Fruit fly (Drosophila melanogaster) whole organism, embryonic: Measurements from ENCODE around the gene unc-119.

Experiments used
- CG11085 ChIP-seq: fragments of 200-800 bp; sonication (Bioruptor generic); IDR thresholded peaks from 2 replicates; pipeline ENCODE4 v1.3.6; 2022; ENCODE audit warnings: missing biosample characterization, missing genetic modification characterization
- CG11696 ChIP-seq: fragments of 200-800 bp; sonication (Bioruptor generic); IDR thresholded peaks from 2 replicates; pipeline ENCODE4 v1.3.6; 2022; ENCODE audit warnings: missing biosample characterization, missing genetic modification characterization
- CG13894 ChIP-seq: fragments of 200-800 bp; sonication (Bioruptor generic); optimal IDR thresholded peaks from 3 replicates; lab custom pipeline; 2018; ENCODE audit warnings: missing biosample characterization, mild to moderate bottlenecking, missing genetic modification characterization, moderate library complexity
- CG15073 ChIP-seq: fragments of 200-800 bp; sonication (Bioruptor generic); optimal IDR thresholded peaks from 2 replicates; lab custom pipeline; 2016; ENCODE audit warnings: missing biosample characterization, missing genetic modification characterization
- CG1603 ChIP-seq: fragments of 200-800 bp; sonication (Bioruptor generic); optimal IDR thresholded peaks from 2 replicates; lab custom pipeline; 2019; ENCODE audit warnings: missing biosample characterization, mild to moderate bottlenecking, missing genetic modification characterization, moderate library complexity
- CG1792 ChIP-seq: fragments of 200-800 bp; sonication (Bioruptor generic); optimal IDR thresholded peaks from 2 replicates; lab custom pipeline; 2016; ENCODE audit warnings: missing biosample characterization, missing genetic modification characterization
- CG2129 ChIP-seq: fragments of 200-800 bp; sonication (Bioruptor generic); IDR thresholded peaks from 2 replicates; pipeline ENCODE4 v1.3.6; 2022; ENCODE audit warnings: missing biosample characterization, missing genetic modification characterization; ENCODE audit not compliant: partially characterized antibody
- CG32532 ChIP-seq: fragments of 200-800 bp; sonication (Bioruptor generic); IDR thresholded peaks from 2 replicates; pipeline ENCODE4 v1.3.6; 2022; ENCODE audit warnings: missing biosample characterization, missing genetic modification characterization
- CG32767 ChIP-seq: fragments of 200-800 bp; sonication (Bioruptor generic); IDR thresholded peaks from 2 replicates; pipeline ENCODE4 v1.3.6; 2022; ENCODE audit warnings: missing biosample characterization, missing genetic modification characterization
- CG3281 ChIP-seq: fragments of 200-800 bp; sonication (Bioruptor generic); optimal IDR thresholded peaks from 3 replicates; lab custom pipeline; 2017; ENCODE audit warnings: missing biosample characterization, mild to moderate bottlenecking, missing genetic modification characterization
- CG3847 ChIP-seq: fragments of 200-800 bp; sonication (Bioruptor generic); IDR thresholded peaks from 2 replicates; pipeline ENCODE4 v1.3.6; 2022; ENCODE audit warnings: missing biosample characterization, missing genetic modification characterization
- CG6765 ChIP-seq: fragments of 200-800 bp; sonication (Bioruptor generic); optimal IDR thresholded peaks from 3 replicates; lab custom pipeline; 2017; ENCODE audit warnings: missing biosample characterization, mild to moderate bottlenecking, missing genetic modification characterization
- CG7963 ChIP-seq: fragments of 200-800 bp; sonication (Bioruptor generic); IDR thresholded peaks from 3 replicates; pipeline ENCODE4 v1.3.6; 2022; ENCODE audit warnings: missing biosample characterization, missing genetic modification characterization; ENCODE audit not compliant: partially characterized antibody
- CG8089 ChIP-seq: fragments of 200-800 bp; sonication (Bioruptor generic); optimal IDR thresholded peaks from 3 replicates; lab custom pipeline; 2016; ENCODE audit warnings: missing biosample characterization, missing genetic modification characterization
- CG8281 ChIP-seq: fragments of 200-800 bp; sonication (Bioruptor generic); optimal IDR thresholded peaks from 2 replicates; lab custom pipeline; 2018; ENCODE audit warnings: missing biosample characterization, mild to moderate bottlenecking, missing genetic modification characterization, moderate library complexity
- CG8290 ChIP-seq, 3 experiments: fragments of 200-800 bp; sonication (Bioruptor generic); optimal IDR thresholded peaks; 2 replicates each; lab custom pipeline; 2016 to 2019; ENCODE audit warnings: missing biosample characterization in 3 of 3, missing genetic modification characterization in 3 of 3, mild to moderate bottlenecking in 2 of 3, moderate library complexity in 1 of 3
- D ChIP-seq, 2 experiments: fragments of 200-800 bp in 1 of 2; fragments of >200 bp in 1 of 2; sonication (Bioruptor generic) in 1 of 2; optimal IDR thresholded peaks; 2 replicates in 1 of 2; 3 replicates in 1 of 2; lab custom pipeline; 2017; ENCODE audit warnings: mild to moderate bottlenecking in 1 of 2, missing biosample characterization in 1 of 2, missing genetic modification characterization in 1 of 2, missing genetic modification reagents in 1 of 2
- Hr39 ChIP-seq: fragments of >200 bp; optimal IDR thresholded peaks from 2 replicates; lab custom pipeline; 2017
- Lim3 ChIP-seq: fragments of 200-800 bp; sonication (Bioruptor generic); IDR thresholded peaks from 2 replicates; pipeline ENCODE4 v1.3.6; 2022; ENCODE audit warnings: missing biosample characterization, missing genetic modification characterization
- Med ChIP-seq: fragments of 200-800 bp; sonication (Bioruptor generic); peaks from one replicate; lab custom pipeline; 2016; ENCODE audit warnings: missing biosample characterization, missing genetic modification characterization, mild to moderate bottlenecking, inconsistent platforms, moderate library complexity
- NC2β ChIP-seq: fragments of 200-800 bp; sonication (Bioruptor generic); optimal IDR thresholded peaks from 2 replicates; lab custom pipeline; 2016; ENCODE audit warnings: missing biosample characterization, missing genetic modification characterization
- Nf-YB ChIP-seq: fragments of 200-800 bp; sonication (Bioruptor generic); optimal IDR thresholded peaks from 3 replicates; lab custom pipeline; 2019; ENCODE audit warnings: missing biosample characterization, mild to moderate bottlenecking, missing genetic modification characterization, moderate library complexity
- Oli ChIP-seq: fragments of 200-800 bp; sonication (Bioruptor generic); optimal IDR thresholded peaks from 2 replicates; lab custom pipeline; 2018; ENCODE audit warnings: missing biosample characterization, mild to moderate bottlenecking, missing genetic modification characterization, moderate library complexity
- Trl ChIP-seq, 3 experiments: fragments of >200 bp in 2 of 3; fragments of 200-800 bp in 1 of 3; sonication (Bioruptor generic) in 1 of 3; optimal IDR thresholded peaks; 2 replicates in 1 of 3; 3 replicates in 2 of 3; lab custom pipeline; 2016 to 2017; ENCODE audit warnings: missing biosample characterization in 1 of 3, missing genetic modification characterization in 1 of 3
- cg ChIP-seq: fragments of 200-800 bp; sonication (Bioruptor generic); optimal IDR thresholded peaks from 3 replicates; lab custom pipeline; 2019; ENCODE audit warnings: missing biosample characterization, mild to moderate bottlenecking, missing genetic modification characterization, moderate library complexity
- ci ChIP-seq: fragments of 200-800 bp; sonication (Bioruptor generic); IDR thresholded peaks from 3 replicates; pipeline ENCODE4 v1.3.6; 2022; ENCODE audit warnings: missing biosample characterization, missing genetic modification characterization
- crol ChIP-seq: fragments of 200-800 bp; sonication (Bioruptor generic); IDR thresholded peaks from 2 replicates; pipeline ENCODE4 v1.3.6; 2022; ENCODE audit warnings: missing biosample characterization, missing genetic modification characterization
- dysf ChIP-seq: fragments of 200-800 bp; sonication (Bioruptor generic); IDR thresholded peaks from 3 replicates; pipeline ENCODE4 v1.3.6; 2022; ENCODE audit warnings: missing biosample characterization, missing genetic modification characterization
- exex ChIP-seq: fragments of 200-800 bp; sonication (Bioruptor generic); optimal IDR thresholded peaks from 4 replicates; lab custom pipeline; 2018; ENCODE audit warnings: missing biosample characterization, mild to moderate bottlenecking, missing genetic modification characterization, moderate library complexity
- gcm ChIP-seq: fragments of 200-800 bp; sonication (Bioruptor generic); optimal IDR thresholded peaks from 2 replicates; lab custom pipeline; 2019; ENCODE audit warnings: missing biosample characterization, mild to moderate bottlenecking, missing genetic modification characterization, moderate library complexity
- gcm2 ChIP-seq: fragments of 200-800 bp; sonication (Bioruptor generic); optimal IDR thresholded peaks from 2 replicates; lab custom pipeline; 2016; ENCODE audit warnings: missing biosample characterization, missing genetic modification characterization
- ham ChIP-seq: fragments of 200-800 bp; sonication (Bioruptor generic); IDR thresholded peaks from 2 replicates; pipeline ENCODE4 v1.3.6; 2022; ENCODE audit warnings: missing biosample characterization, missing genetic modification characterization
- insv ChIP-seq, 2 experiments: fragments of 200-800 bp; sonication (Bioruptor generic); optimal IDR thresholded peaks; 3 replicates each; lab custom pipeline; 2016 to 2018; ENCODE audit warnings: missing biosample characterization in 2 of 2, missing genetic modification characterization in 2 of 2
- jigr1 ChIP-seq: fragments of 200-800 bp; sonication (Bioruptor generic); IDR thresholded peaks from 3 replicates; pipeline ENCODE4 v1.3.6; 2022; ENCODE audit warnings: missing biosample characterization, missing genetic modification characterization
- kni ChIP-seq: fragments of 200-800 bp; sonication (Bioruptor generic); optimal IDR thresholded peaks from 3 replicates; lab custom pipeline; 2017; ENCODE audit warnings: mild to moderate bottlenecking, missing biosample characterization, missing genetic modification reagents, missing genetic modification characterization
- peb ChIP-seq: fragments of 200-800 bp; sonication (Bioruptor generic); IDR thresholded peaks from 2 replicates; pipeline ENCODE4 v1.3.6; 2022; ENCODE audit warnings: missing biosample characterization, missing genetic modification characterization
- prd ChIP-seq, 3 experiments: fragments of >200 bp in 2 of 3; fragments of 200-800 bp in 1 of 3; sonication (Bioruptor generic) in 1 of 3; optimal IDR thresholded peaks in 2 of 3; IDR thresholded peaks in 1 of 3; 2 replicates in 2 of 3; 3 replicates in 1 of 3; pipeline versions ENCODE4 v1.3.6 to Lab custom; 2017 to 2022; ENCODE audit warnings: missing biosample characterization in 1 of 3, missing genetic modification characterization in 1 of 3
- row ChIP-seq: fragments of 200-800 bp; sonication (Bioruptor generic); IDR thresholded peaks from 3 replicates; pipeline ENCODE4 v1.3.6; 2022; ENCODE audit warnings: missing biosample characterization, missing genetic modification characterization
- run ChIP-seq: fragments of 200-800 bp; sonication (Bioruptor generic); optimal IDR thresholded peaks from 3 replicates; lab custom pipeline; 2018; ENCODE audit warnings: missing biosample characterization, mild to moderate bottlenecking, missing genetic modification characterization
- ssp ChIP-seq: fragments of 200-800 bp; sonication (Bioruptor generic); IDR thresholded peaks from 2 replicates; pipeline ENCODE4 v1.3.6; 2022; ENCODE audit warnings: missing biosample characterization, missing genetic modification characterization
- sug ChIP-seq: fragments of 200-800 bp; optimal IDR thresholded peaks from 2 replicates; lab custom pipeline; 2019; ENCODE audit warnings: missing biosample characterization, mild to moderate bottlenecking, missing genetic modification characterization, moderate library complexity
- twi ChIP-seq: fragments of 200-800 bp; optimal IDR thresholded peaks from 2 replicates; lab custom pipeline; 2019; ENCODE audit warnings: missing biosample characterization, mild to moderate bottlenecking, missing genetic modification characterization, moderate library complexity
- unpg ChIP-seq: fragments of 200-800 bp; sonication (Bioruptor generic); optimal IDR thresholded peaks from 3 replicates; lab custom pipeline; 2018; ENCODE audit warnings: missing biosample characterization, mild to moderate bottlenecking, missing genetic modification characterization, moderate library complexity

The unc-119 gene

dm6 chrX:7319053-7319702, 28.1 kb upstream of the unc-119 start (continued):
- no peak for TF ChIP-seq dysf
- no peak for TF ChIP-seq Hr39
- TF ChIP-seq CG3847 (GFP tag; lab: Robert Waterston, UW) = no peak

- TF ChIP-seq row (GFP tag; lab: Robert Waterston, UW) = no peak
- peak; percentile 60 for TF ChIP-seq cg (GFP tag; lab: Kevin White, UChicago)
- TF ChIP-seq CG6765 = no peak
- TF ChIP-seq CG1603 (tag; lab: Kevin White, UChicago) = peak; percentile 22
- TF ChIP-seq CG8281 (tag; lab: Kevin White, UChicago) = peak; percentile 52
- peak; percentile 38 for TF ChIP-seq Med (GFP tag; lab: Kevin White, UChicago)
- TF ChIP-seq CG11696 (GFP tag; lab: Robert Waterston, UW) = no peak
- TF ChIP-seq ci (GFP tag; lab: Robert Waterston, UW) = peak; percentile 20; the same call in 1 of the 3 replicates
- TF ChIP-seq twi = peak; percentile 24
- no peak for TF ChIP-seq peb (GFP tag; lab: Robert Waterston, UW)
- no peak for TF ChIP-seq prd (optimal IDR thresholded peaks at IDR 0.05; lab: Kevin White, UChicago)
- no peak for TF ChIP-seq prd (GFP tag; IDR thresholded peaks at IDR 0.05; lab: Robert Waterston, UW)
- no peak for TF ChIP-seq ham (GFP tag; lab: Robert Waterston, UW)
- peak; percentile 20 for TF ChIP-seq kni (GFP tag; lab: Kevin White, UChicago)
- TF ChIP-seq CG32532 (GFP tag; lab: Robert Waterston, UW) = no peak
- TF ChIP-seq CG15073 = no peak
- TF ChIP-seq jigr1 (GFP tag; lab: Robert Waterston, UW) = no peak
- peak; percentile 51 for TF ChIP-seq D (optimal IDR thresholded peaks at IDR 0.05; lab: Kevin White, UChicago)
- TF ChIP-seq D (GFP tag; optimal IDR thresholded peaks at IDR 0.05; lab: Kevin White, UChicago) = no peak
- TF ChIP-seq CG2129 = no peak
- TF ChIP-seq ssp (GFP tag; lab: Robert Waterston, UW) = no peak
- TF ChIP-seq CG3281 (GFP tag; lab: Kevin White, UChicago) = no peak
Measured at dm6 chrX:7318464-7318863, 27.4 kb upstream of the unc-119 start.

DNA sequence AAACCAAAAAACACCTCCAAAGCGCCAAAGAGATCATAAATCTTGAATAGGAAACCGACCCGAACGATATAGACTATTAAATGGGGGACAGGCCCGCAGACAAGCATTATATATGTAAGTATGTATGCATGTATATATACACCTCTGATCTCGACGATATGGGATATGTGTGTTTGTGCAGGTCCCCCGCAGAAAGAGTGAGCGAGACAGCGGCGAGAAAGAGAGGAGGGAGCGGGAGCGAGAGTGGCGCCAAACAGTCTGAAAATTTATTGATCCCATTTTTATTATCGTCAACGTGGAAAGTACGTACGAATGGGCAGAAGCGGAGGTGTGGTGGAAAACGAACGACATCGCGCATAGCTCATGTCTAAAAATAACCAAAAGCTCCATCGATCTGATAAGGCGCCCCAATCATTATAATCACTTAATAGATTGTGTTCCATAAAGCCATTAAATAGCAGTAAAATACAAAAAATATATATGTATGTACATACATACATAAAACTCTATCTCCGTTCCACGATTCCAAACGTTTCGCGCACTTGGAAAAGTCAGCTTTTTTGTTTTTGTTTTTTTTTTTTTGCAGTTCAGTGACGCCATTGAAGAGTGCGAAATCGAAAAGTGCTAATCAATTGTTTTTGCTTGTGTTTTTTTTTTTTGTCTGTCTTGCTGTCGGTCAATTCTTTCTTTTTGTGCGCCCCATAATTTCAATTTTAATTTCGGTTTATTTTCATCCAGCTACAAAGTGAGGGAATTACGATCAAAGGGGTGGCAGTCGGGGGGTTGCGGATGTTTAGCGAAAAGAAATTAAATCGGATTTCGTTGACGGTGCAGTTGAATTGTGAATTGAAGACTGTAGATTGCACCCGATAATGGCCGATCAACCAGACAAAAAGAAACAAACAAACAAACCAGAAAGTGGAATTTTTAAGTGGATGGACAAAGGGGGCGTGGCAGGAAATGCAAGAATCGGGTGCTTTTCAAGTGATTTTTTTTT, 26.4 kb upstream of the unc-119 start:
- TF ChIP-seq gcm2 (GFP tag; lab: Kevin White, UChicago) (no peak), Trl (optimal IDR thresholded peaks at IDR 0.05; lab: Kevin White, UChicago) (peak in 1 of 2 experiments; percentile 4), Trl (GFP tag; optimal IDR thresholded peaks at IDR 0.05; lab: Kevin White, UChicago) (no peak), Oli (no peak), NC2β (no peak), sug (tag; lab: Kevin White, UChicago) (peak; percentile 93), Med (GFP tag; lab: Kevin White, UChicago) (peak; percentile 95), run (tag; lab: Kevin White, UChicago) (peak; percentile 2), CG8290 (GFP tag; optimal IDR thresholded peaks at IDR 0.05; lab: Kevin White, UChicago) (peak; percentile 12), CG8290 (tag; optimal IDR thresholded peaks at IDR 0.05; lab: Kevin White, UChicago) (no peak), CG1603 (tag; lab: Kevin White, UChicago) (no peak), CG13894 (tag; lab: Kevin White, UChicago) (peak; percentile 67), Nf-YB (GFP tag; lab: Kevin White, UChicago) (peak; percentile 25), CG11085 (GFP tag; lab: Robert Waterston, UW) (no peak), CG8089 (GFP tag; lab: Kevin White, UChicago) (no peak), CG1792 (GFP tag; lab: Kevin White, UChicago) (no peak), unpg (GFP tag; lab: Kevin White, UChicago) (no peak), CG7963 (no peak), exex (peak; percentile 92), CG32767 (0 out of 2 replicates have a peak, but pooled peaks have one; percentile 13), gcm (GFP tag; lab: Kevin White, UChicago) (peak; percentile 38), CG2129 (no peak), insv (GFP tag; optimal IDR thresholded peaks at IDR 0.05; lab: Kevin White, UChicago) (no peak), Lim3 (GFP tag; lab: Robert Waterston, UW) (no peak), crol (peak; percentile 84)
